Fruit fly (Drosophila melanogaster) whole organism, embryonic: ENCODE measurements around the gene odd.
A peak's percentile ranks its signal among the peaks of the same experiment; 100 is the strongest.

Source experiments
- CG10979 ChIP-seq: fragments of 200-800 bp; sonication (Bioruptor generic); optimal IDR thresholded peaks from 2 replicates; lab custom pipeline; 2018; ENCODE audit warnings: missing biosample characterization, mild to moderate bottlenecking, missing genetic modification characterization, moderate library complexity
- CG11560 ChIP-seq: fragments of 200-800 bp; sonication (Bioruptor generic); IDR thresholded peaks from 3 replicates; pipeline ENCODE4 v1.3.6; 2022; ENCODE audit warnings: missing biosample characterization, missing genetic modification characterization
- CG12104 ChIP-seq: fragments of 200-800 bp; sonication (Bioruptor generic); optimal IDR thresholded peaks from 3 replicates; lab custom pipeline; 2016; ENCODE audit warnings: missing biosample characterization, missing genetic modification characterization
- CG12659 ChIP-seq: fragments of 200-800 bp; sonication (Bioruptor generic); optimal IDR thresholded peaks from 3 replicates; lab custom pipeline; 2017; ENCODE audit warnings: mild to moderate bottlenecking, missing biosample characterization, missing genetic modification reagents, missing genetic modification characterization
- CG13775 ChIP-seq: fragments of 200-800 bp; sonication (Bioruptor generic); optimal IDR thresholded peaks from 3 replicates; lab custom pipeline; 2017; ENCODE audit warnings: missing biosample characterization, mild to moderate bottlenecking, missing genetic modification characterization
- CG14014 ChIP-seq: fragments of 200-800 bp; sonication (Bioruptor generic); IDR thresholded peaks from 2 replicates; pipeline ENCODE4 v1.3.6; 2022; ENCODE audit warnings: missing biosample characterization, missing genetic modification characterization
- CG15479 ChIP-seq: fragments of 200-800 bp; sonication (Bioruptor generic); optimal IDR thresholded peaks from 3 replicates; lab custom pipeline; 2019; ENCODE audit warnings: missing biosample characterization, mild to moderate bottlenecking, missing genetic modification characterization, moderate library complexity
- CG15601 ChIP-seq: fragments of 200-800 bp; sonication (Bioruptor generic); optimal IDR thresholded peaks from 3 replicates; lab custom pipeline; 2019; ENCODE audit warnings: missing biosample characterization, mild to moderate bottlenecking, missing genetic modification characterization, moderate library complexity
- CG18476 ChIP-seq: fragments of 200-800 bp; sonication (Bioruptor generic); optimal IDR thresholded peaks from 2 replicates; lab custom pipeline; 2016; ENCODE audit warnings: missing biosample characterization, mild to moderate bottlenecking, missing genetic modification characterization
- CG18599 ChIP-seq: fragments of 200-800 bp; sonication (Bioruptor generic); optimal IDR thresholded peaks from 3 replicates; lab custom pipeline; 2017; ENCODE audit warnings: missing biosample characterization, missing genetic modification characterization, mild to moderate bottlenecking, moderate library complexity, missing genetic modification reagents
- CG2199 ChIP-seq: fragments of 200-800 bp; sonication (Bioruptor generic); IDR thresholded peaks from 3 replicates; pipeline ENCODE4 v1.3.6; 2022; ENCODE audit warnings: missing biosample characterization, missing genetic modification characterization
- CG2678 ChIP-seq: fragments of 200-800 bp; sonication (Bioruptor generic); optimal IDR thresholded peaks from 3 replicates; lab custom pipeline; 2019; ENCODE audit warnings: missing biosample characterization, mild to moderate bottlenecking, missing genetic modification characterization, moderate library complexity
- CG30403 ChIP-seq: fragments of 200-800 bp; sonication (Bioruptor generic); optimal IDR thresholded peaks from 3 replicates; lab custom pipeline; 2016; ENCODE audit warnings: missing biosample characterization, missing genetic modification characterization
- CG31224 ChIP-seq: fragments of 200-800 bp; sonication (Bioruptor generic); IDR thresholded peaks from 2 replicates; pipeline ENCODE4 v1.3.6; 2022; ENCODE audit warnings: missing biosample characterization, missing genetic modification characterization
- CG32772 ChIP-seq: fragments of 200-800 bp; sonication (Bioruptor generic); IDR thresholded peaks from 2 replicates; pipeline ENCODE4 v1.3.6; 2022; ENCODE audit warnings: missing biosample characterization, missing genetic modification characterization
- CG34422 ChIP-seq: fragments of 200-800 bp; sonication (Bioruptor generic); IDR thresholded peaks from 3 replicates; pipeline ENCODE4 v1.3.6; 2022; ENCODE audit warnings: missing biosample characterization, missing genetic modification characterization
- CG6689 ChIP-seq: fragments of 200-800 bp; sonication (Bioruptor generic); IDR thresholded peaks from 2 replicates; pipeline ENCODE4 v1.3.6; 2022; ENCODE audit warnings: missing biosample characterization, missing genetic modification characterization
- CG7357 ChIP-seq: fragments of 200-800 bp; sonication (Bioruptor generic); IDR thresholded peaks from 3 replicates; pipeline ENCODE4 v1.3.6; 2022; ENCODE audit warnings: missing biosample characterization, missing genetic modification characterization
- CG7839 ChIP-seq: fragments of 200-800 bp; sonication (Bioruptor generic); optimal IDR thresholded peaks from 3 replicates; lab custom pipeline; 2018; ENCODE audit warnings: missing biosample characterization, mild to moderate bottlenecking, missing genetic modification characterization, moderate library complexity
- Deaf1 ChIP-seq: fragments of 200-800 bp; optimal IDR thresholded peaks from 3 replicates; lab custom pipeline; 2019; ENCODE audit warnings: missing biosample characterization, mild to moderate bottlenecking, missing genetic modification characterization, moderate library complexity
- Gug ChIP-seq: fragments of 200-800 bp; sonication (Bioruptor generic); IDR thresholded peaks from 4 replicates; pipeline ENCODE4 v1.3.6; 2022; ENCODE audit warnings: missing biosample characterization, missing genetic modification characterization
- HLH3B ChIP-seq: fragments of 200-800 bp; sonication (Bioruptor generic); IDR thresholded peaks from 2 replicates; pipeline ENCODE4 v1.3.6; 2022; ENCODE audit warnings: missing biosample characterization, missing genetic modification characterization
- MESR4 ChIP-seq: fragments of 200-800 bp; sonication (Bioruptor generic); optimal IDR thresholded peaks from 2 replicates; lab custom pipeline; 2018; ENCODE audit warnings: missing biosample characterization, mild to moderate bottlenecking, missing genetic modification characterization, moderate library complexity
- Med ChIP-seq: fragments of 200-800 bp; sonication (Bioruptor generic); peaks from one replicate; lab custom pipeline; 2016; ENCODE audit warnings: missing biosample characterization, missing genetic modification characterization, mild to moderate bottlenecking, inconsistent platforms, moderate library complexity
- NC2β ChIP-seq: fragments of 200-800 bp; sonication (Bioruptor generic); optimal IDR thresholded peaks from 2 replicates; lab custom pipeline; 2016; ENCODE audit warnings: missing biosample characterization, missing genetic modification characterization
- Pdp1 ChIP-seq, 2 experiments: fragments of 200-800 bp; sonication (Bioruptor generic); optimal IDR thresholded peaks; 3 replicates each; lab custom pipeline; 2016; ENCODE audit warnings: missing biosample characterization in 2 of 2, missing genetic modification characterization in 2 of 2, mild to moderate bottlenecking in 1 of 2, moderate library complexity in 1 of 2
- Side ChIP-seq: fragments of 200-800 bp; sonication (Bioruptor generic); optimal IDR thresholded peaks from 2 replicates; lab custom pipeline; 2016; ENCODE audit warnings: missing biosample characterization, missing genetic modification characterization
- Six4 ChIP-seq: fragments of 200-800 bp; sonication (Bioruptor generic); optimal IDR thresholded peaks from 2 replicates; lab custom pipeline; 2016; ENCODE audit warnings: missing biosample characterization, missing genetic modification characterization
- ab ChIP-seq: fragments of 200-800 bp; sonication (Bioruptor generic); optimal IDR thresholded peaks from 2 replicates; lab custom pipeline; 2016; ENCODE audit warnings: missing biosample characterization, missing genetic modification characterization
- bsh ChIP-seq, 2 experiments: fragments of 200-800 bp; sonication (Bioruptor generic); optimal IDR thresholded peaks; 2 replicates each; lab custom pipeline; 2017 to 2018; ENCODE audit warnings: mild to moderate bottlenecking in 2 of 2, missing biosample characterization in 2 of 2, missing genetic modification characterization in 2 of 2, moderate library complexity in 1 of 2
- chif ChIP-seq, 2 experiments: fragments of 200-800 bp; sonication (Bioruptor generic); optimal IDR thresholded peaks; 3 replicates each; lab custom pipeline; 2016; ENCODE audit warnings: missing biosample characterization in 2 of 2, missing genetic modification characterization in 2 of 2
- crc ChIP-seq: fragments of 200-800 bp; sonication (Bioruptor generic); optimal IDR thresholded peaks from 2 replicates; lab custom pipeline; 2016; ENCODE audit warnings: missing biosample characterization, missing genetic modification characterization
- dmrt99B ChIP-seq: fragments of 200-800 bp; sonication (Bioruptor generic); optimal IDR thresholded peaks from 2 replicates; lab custom pipeline; 2018; ENCODE audit warnings: missing biosample characterization, mild to moderate bottlenecking, missing genetic modification characterization, moderate library complexity
- dysf ChIP-seq: fragments of 200-800 bp; sonication (Bioruptor generic); IDR thresholded peaks from 3 replicates; pipeline ENCODE4 v1.3.6; 2022; ENCODE audit warnings: missing biosample characterization, missing genetic modification characterization
- ems ChIP-seq: fragments of 200-800 bp; sonication (Bioruptor generic); optimal IDR thresholded peaks from 3 replicates; lab custom pipeline; 2016; ENCODE audit warnings: missing biosample characterization, missing genetic modification characterization
- fu2 ChIP-seq: fragments of 200-800 bp; sonication (Bioruptor generic); optimal IDR thresholded peaks from 2 replicates; lab custom pipeline; 2016; ENCODE audit warnings: missing biosample characterization, missing genetic modification characterization
- gro ChIP-seq: fragments of 200-800 bp; sonication (Bioruptor generic); optimal IDR thresholded peaks from 2 replicates; lab custom pipeline; 2016; ENCODE audit warnings: missing biosample characterization, missing genetic modification characterization
- h ChIP-seq: fragments of >200 bp; optimal IDR thresholded peaks from 2 replicates; lab custom pipeline; 2017
- hbn ChIP-seq: fragments of 200-800 bp; sonication (Bioruptor generic); IDR thresholded peaks from 2 replicates; pipeline ENCODE4 v1.3.6; 2022; ENCODE audit warnings: missing biosample characterization, missing genetic modification characterization; ENCODE audit not compliant: partially characterized antibody
- hth ChIP-seq: fragments of >200 bp; optimal IDR thresholded peaks from 2 replicates; lab custom pipeline; 2017; ENCODE audit warnings: inconsistent platforms
- jumu ChIP-seq: fragments of 200-800 bp; sonication (Bioruptor generic); optimal IDR thresholded peaks from 3 replicates; lab custom pipeline; 2016; ENCODE audit warnings: missing biosample characterization, missing genetic modification characterization
- knrl ChIP-seq: fragments of 200-800 bp; sonication (Bioruptor generic); IDR thresholded peaks from 3 replicates; pipeline ENCODE4 v1.3.6; 2022; ENCODE audit warnings: missing biosample characterization, missing genetic modification characterization; ENCODE audit not compliant: partially characterized antibody
- lov ChIP-seq, 2 experiments: fragments of 200-800 bp in 1 of 2; fragments of >200 bp in 1 of 2; sonication (Bioruptor generic) in 1 of 2; IDR thresholded peaks in 1 of 2; optimal IDR thresholded peaks in 1 of 2; 2 replicates in 1 of 2; 3 replicates in 1 of 2; pipeline versions ENCODE4 v1.3.6 to Lab custom; 2017 to 2022; ENCODE audit warnings: missing biosample characterization in 1 of 2, missing genetic modification characterization in 1 of 2
- luna ChIP-seq: fragments of 200-800 bp; sonication (Bioruptor generic); optimal IDR thresholded peaks from 2 replicates; lab custom pipeline; 2016; ENCODE audit warnings: missing biosample characterization, missing genetic modification characterization
- pb ChIP-seq: fragments of 200-800 bp; sonication (Bioruptor generic); optimal IDR thresholded peaks from 3 replicates; lab custom pipeline; 2016; ENCODE audit warnings: missing biosample characterization, missing genetic modification characterization
- sisA ChIP-seq: fragments of 200-800 bp; sonication (Bioruptor generic); IDR thresholded peaks from 2 replicates; pipeline ENCODE4 v1.3.6; 2022; ENCODE audit warnings: missing biosample characterization, missing genetic modification characterization
- sr ChIP-seq: fragments of 200-800 bp; sonication (Bioruptor generic); IDR thresholded peaks from 3 replicates; pipeline ENCODE4 v1.3.6; 2022; ENCODE audit warnings: missing biosample characterization, missing genetic modification characterization
- tin ChIP-seq: fragments of 200-800 bp; sonication (Bioruptor generic); optimal IDR thresholded peaks from 3 replicates; lab custom pipeline; 2016; ENCODE audit warnings: missing biosample characterization, missing genetic modification characterization
- unpg ChIP-seq: fragments of 200-800 bp; sonication (Bioruptor generic); optimal IDR thresholded peaks from 3 replicates; lab custom pipeline; 2018; ENCODE audit warnings: missing biosample characterization, mild to moderate bottlenecking, missing genetic modification characterization, moderate library complexity
- vnd ChIP-seq: fragments of 200-800 bp; sonication (Bioruptor generic); IDR thresholded peaks from 3 replicates; pipeline ENCODE4 v1.3.6; 2022; ENCODE audit warnings: missing biosample characterization, missing genetic modification characterization; ENCODE audit not compliant: partially characterized antibody
- vvl ChIP-seq: fragments of 200-800 bp; sonication (Bioruptor generic); IDR thresholded peaks from 2 replicates; pipeline ENCODE4 v1.3.6; 2022; ENCODE audit warnings: missing biosample characterization, missing genetic modification characterization

Gene odd

DNA sequence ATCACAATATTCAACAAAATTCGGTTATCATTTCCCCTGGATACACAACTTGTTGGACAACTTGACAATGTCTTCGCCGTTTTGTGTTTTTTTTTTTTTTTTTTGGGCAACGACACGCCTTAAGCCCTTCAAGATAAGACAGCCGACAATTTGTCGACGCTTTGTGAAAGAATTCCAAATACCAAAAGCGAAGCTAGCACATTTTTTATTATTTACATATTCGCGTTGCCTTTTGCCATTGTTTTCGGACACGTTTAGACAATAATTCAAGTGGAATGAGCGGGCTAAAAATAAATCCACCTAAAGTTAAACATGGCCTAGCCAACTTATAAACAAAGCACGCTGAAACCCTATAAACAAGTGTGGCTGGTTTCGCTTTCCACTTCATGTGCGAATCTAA, 34.4 kb upstream of the odd start (continued):
- TF ChIP-seq h (lab: Kevin White, UChicago) (no peak), crc (GFP tag; lab: Kevin White, UChicago) (no peak), CG18476 (GFP tag; lab: Kevin White, UChicago) (no peak), CG30403 (GFP tag; lab: Kevin White, UChicago) (no peak), CG12659 (GFP tag; lab: Kevin White, UChicago) (no peak), CG15479 (GFP tag; lab: Kevin White, UChicago) (no peak), NC2β (GFP tag; lab: Kevin White, UChicago) (no peak), dysf (GFP tag; lab: Robert Waterston, UW) (no peak), MESR4 (GFP tag; lab: Kevin White, UChicago) (no peak), vnd (GFP tag; lab: Robert Waterston, UW) (no peak), hth (lab: Kevin White, UChicago) (no peak), CG6689 (GFP tag; lab: Robert Waterston, UW) (no peak), Pdp1 (GFP tag; optimal IDR thresholded peaks at IDR 0.05; lab: Kevin White, UChicago) (peak in 1 of 2 experiments; percentile 24), CG12104 (GFP tag; lab: Kevin White, UChicago) (no peak), ems (no peak), Med (peak; percentile 40), unpg (GFP tag; lab: Kevin White, UChicago) (no peak), CG10979 (tag; lab: Kevin White, UChicago) (no peak), CG15601 (tag; lab: Kevin White, UChicago) (no peak), chif (GFP tag; optimal IDR thresholded peaks at IDR 0.05; lab: Kevin White, UChicago) (no peak), CG11560 (tag; lab: Robert Waterston, UW) (no peak), fu2 (GFP tag; lab: Kevin White, UChicago) (no peak), CG32772 (GFP tag; lab: Robert Waterston, UW) (0 out of 2 replicates have a peak, but pooled peaks have one; percentile 8)

dm6 chr2L:3639924-3640323, 33.4 kb upstream of the odd start:
- TF ChIP-seq gro (GFP tag; lab: Kevin White, UChicago), result peak; percentile 14
- TF ChIP-seq Med, result peak; percentile 77
- TF ChIP-seq hbn, result no peak
- no peak for TF ChIP-seq sisA (GFP tag; lab: Robert Waterston, UW)
- TF ChIP-seq vvl (GFP tag; lab: Robert Waterston, UW), result no peak
- no peak for TF ChIP-seq jumu
- TF ChIP-seq CG18599 (GFP tag; lab: Kevin White, UChicago), result peak; percentile 35
- no peak for TF ChIP-seq lov (optimal IDR thresholded peaks at IDR 0.05; lab: Kevin White, UChicago)
- TF ChIP-seq lov (GFP tag; IDR thresholded peaks at IDR 0.05; lab: Robert Waterston, UW), result no peak
- peak; percentile 42; the same call in 1 of the 3 replicates for TF ChIP-seq sr
- peak in 1 of 2 experiments; percentile 73 for TF ChIP-seq Pdp1 (GFP tag; optimal IDR thresholded peaks at IDR 0.05; lab: Kevin White, UChicago)
- no peak for TF ChIP-seq Side (GFP tag; lab: Kevin White, UChicago)
- TF ChIP-seq tin (GFP tag; lab: Kevin White, UChicago), result no peak
- no peak for TF ChIP-seq knrl (GFP tag; lab: Robert Waterston, UW)
- TF ChIP-seq bsh (GFP tag; optimal IDR thresholded peaks at IDR 0.05; lab: Kevin White, UChicago), result no peak
- TF ChIP-seq HLH3B (GFP tag; lab: Robert Waterston, UW), result no peak
- no peak for TF ChIP-seq CG13775 (GFP tag; lab: Kevin White, UChicago)
- no peak for TF ChIP-seq CG7357
- no peak for TF ChIP-seq Six4 (GFP tag; lab: Kevin White, UChicago)
- TF ChIP-seq CG2199 (GFP tag; lab: Robert Waterston, UW), result no peak
- TF ChIP-seq Deaf1 (tag; lab: Kevin White, UChicago), result peak; percentile 97
- TF ChIP-seq Gug (GFP tag; lab: Robert Waterston, UW), result no peak
- no peak for TF ChIP-seq luna
- no peak for TF ChIP-seq ab (GFP tag; lab: Kevin White, UChicago)
- TF ChIP-seq chif (GFP tag; optimal IDR thresholded peaks at IDR 0.05; lab: Kevin White, UChicago), result no peak
- TF ChIP-seq CG7839 (tag; lab: Kevin White, UChicago), result no peak
- TF ChIP-seq CG34422, result no peak
- no peak for TF ChIP-seq pb (GFP tag; lab: Kevin White, UChicago)
- no peak for TF ChIP-seq CG31224 (GFP tag; lab: Robert Waterston, UW)
- no peak for TF ChIP-seq dmrt99B (tag; lab: Kevin White, UChicago)
- no peak for TF ChIP-seq CG2678
- no peak for TF ChIP-seq CG14014 (GFP tag; lab: Robert Waterston, UW)
